Worm (Caenorhabditis elegans): ENCODE results near the gene nhr-239.

- TF ChIP-seq ama-1 (optimal IDR thresholded peaks at IDR 0.05), result no peak
- TF ChIP-seq ama-1 (GFP tag; optimal IDR thresholded peaks at IDR 0.05), result no peak
- TF ChIP-seq nhr-179 (tag; optimal IDR thresholded peaks at IDR 0.05), result no peak
- TF ChIP-seq pha-4 (tag; optimal IDR thresholded peaks at IDR 0.05), result no peak
These were observed 28.8 kb upstream of the nhr-239 start for ce11 chrIII:2532716-2533115.

All from whole organism, young adult.